Worm (Caenorhabditis elegans): Measurements from ENCODE around the gene enpl-1.

enpl-1 gene

ce11 chrIV:11094052-11094451, 25.0 kb upstream of the enpl-1 start:
- TF ChIP-seq zfp-2 (tag; optimal IDR thresholded peaks at IDR 0.05) (no peak), mep-1 (tag; optimal IDR thresholded peaks at IDR 0.05) (no peak), lim-7 (GFP tag; IDR thresholded peaks at IDR 0.05) (no peak), ceh-62 (tag; optimal IDR thresholded peaks at IDR 0.05) (no peak), aha-1 (tag) (peak; percentile 93), F10B5.3 (tag; optimal IDR thresholded peaks at IDR 0.05) (no peak), unc-130 (GFP tag; optimal IDR thresholded peaks at IDR 0.05) (no peak)

ce11 chrIV:11094974-11095373, 24.1 kb upstream of the enpl-1 start, which contains the start of gene M7.8:
Gene M7.8, minus strand, starts transcription at chrIV:11095085.
- TF ChIP-seq ztf-11 (tag; optimal IDR thresholded peaks at IDR 0.05) (no peak), dmd-9 (GFP tag; IDR thresholded peaks at IDR 0.05) (no peak), daf-19 (GFP tag; conservative IDR thresholded peaks at IDR 0.05) (no peak), duxl-1 (tag; optimal IDR thresholded peaks at IDR 0.05; ENCODE audit: poor library complexity) (no peak), aha-1 (tag) (peak; percentile 42), dmd-6 (GFP tag; IDR thresholded peaks at IDR 0.05) (no peak), egl-43 (GFP tag; IDR thresholded peaks at IDR 0.05) (no peak), lsy-2 (tag; optimal IDR thresholded peaks at IDR 0.05) (peak in 1 of 2 experiments; percentile 24), nhr-77 (tag; optimal IDR thresholded peaks at IDR 0.05) (no peak), fkh-10 (GFP tag; optimal IDR thresholded peaks at IDR 0.05) (peak; percentile 86), nhr-76 (tag; optimal IDR thresholded peaks at IDR 0.05) (no peak), lin-15B (tag; optimal IDR thresholded peaks at IDR 0.05) (no peak), zip-11 (GFP tag; IDR thresholded peaks at IDR 0.05) (no peak), dmd-8 (GFP tag; IDR thresholded peaks at IDR 0.05) (no peak), nhr-11 (tag; optimal IDR thresholded peaks at IDR 0.05) (no peak), lin-13 (GFP tag; optimal IDR thresholded peaks at IDR 0.05) (no peak), tra-1 (GFP tag; IDR thresholded peaks at IDR 0.05) (no peak), hmg-1.1 (GFP tag; IDR thresholded peaks at IDR 0.05) (no peak), unc-62 (GFP tag; optimal IDR thresholded peaks at IDR 0.05 in 1 of 2) (peak in 1 of 2 experiments; percentile 93), unc-62 (tag; optimal IDR thresholded peaks at IDR 0.05) (no peak), mdl-1 (tag; optimal IDR thresholded peaks at IDR 0.05) (no peak), php-3 (GFP tag; IDR thresholded peaks at IDR 0.05) (no peak), ceh-82 (tag; optimal IDR thresholded peaks at IDR 0.05) (no peak), spr-3 (GFP tag; optimal IDR thresholded peaks at IDR 0.05) (no peak), snpc-4 (tag; optimal IDR thresholded peaks at IDR 0.05) (no peak), ceh-28 (tag; optimal IDR thresholded peaks at IDR 0.05) (no peak), gei-8 (GFP tag; optimal IDR thresholded peaks at IDR 0.05) (no peak), T26A8.4 (GFP tag; IDR thresholded peaks at IDR 0.05) (no peak)

ce11 chrIV:11097795-11098194, 21.3 kb upstream of the enpl-1 start, which contains the start of gene M7.12:
Gene M7.12, minus strand, starts transcription at chrIV:11097982.
- TF ChIP-seq nhr-76 (tag; optimal IDR thresholded peaks at IDR 0.05) = peak; percentile 76
- TF ChIP-seq nhr-6 (tag; optimal IDR thresholded peaks at IDR 0.05) = no peak

- no peak for TF ChIP-seq jun-1 (tag; optimal IDR thresholded peaks at IDR 0.05)
- TF ChIP-seq vab-7 (GFP tag; IDR thresholded peaks at IDR 0.05) = no peak
- no peak for TF ChIP-seq tag-97 (GFP tag; IDR thresholded peaks at IDR 0.05)
- no peak for TF ChIP-seq fkh-10 (GFP tag; optimal IDR thresholded peaks at IDR 0.05)
- no peak for TF ChIP-seq set-16 (GFP tag; IDR thresholded peaks at IDR 0.05)
- TF ChIP-seq dmd-9 (GFP tag; IDR thresholded peaks at IDR 0.05) = no peak
- peak in 1 of 2 experiments; percentile 33 for TF ChIP-seq unc-62 (GFP tag; optimal IDR thresholded peaks at IDR 0.05 in 1 of 2)
- no peak for TF ChIP-seq unc-62 (tag; optimal IDR thresholded peaks at IDR 0.05)
- TF ChIP-seq spr-1 (tag; optimal IDR thresholded peaks at IDR 0.05) = no peak
These were observed 18.8 kb upstream of the enpl-1 start, which contains the start of gene str-3 for ce11 chrIV:11100271-11100670. Gene str-3, minus strand, starts transcription at chrIV:11100371.
